Worm (Caenorhabditis elegans): ENCODE results near the gene B0284.3.

The B0284.3 gene

DNA sequence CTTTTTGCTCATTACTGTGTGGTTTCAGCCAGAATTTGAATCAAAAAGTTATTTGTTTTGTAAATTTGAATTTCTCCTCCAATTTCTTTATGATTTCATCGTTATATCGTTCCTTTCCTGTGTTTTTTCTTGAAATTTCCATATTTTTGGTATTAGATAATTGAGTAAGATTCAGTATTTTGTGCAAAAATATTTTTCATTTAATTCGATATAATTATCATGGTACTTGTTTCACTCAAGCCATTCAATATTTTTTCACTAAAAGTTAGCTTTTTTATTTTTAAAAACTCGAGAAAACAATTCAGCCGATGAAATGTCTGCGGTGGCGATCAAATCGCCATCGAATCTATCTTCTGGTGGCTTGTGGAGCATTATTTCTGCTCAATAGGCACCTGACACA, 34.6 kb downstream of the B0284.3 start, which contains the start of gene hse-5:
Gene hse-5 (plus strand): TSS at position 301 of the 400 bp plus-strand sequence.
- TF ChIP-seq R02D3.7 (tag; optimal IDR thresholded peaks at IDR 0.05) = no peak
- TF ChIP-seq egl-5 (tag; optimal IDR thresholded peaks at IDR 0.05) = no peak
- TF ChIP-seq ama-1 (optimal IDR thresholded peaks at IDR 0.05) = no peak
- TF ChIP-seq nhr-28 (tag; optimal IDR thresholded peaks at IDR 0.05) = no peak
- no peak for TF ChIP-seq hmg-11 (tag; optimal IDR thresholded peaks at IDR 0.05)
- no peak for TF ChIP-seq zag-1 (tag; optimal IDR thresholded peaks at IDR 0.05)
- TF ChIP-seq ztf-11 (tag; optimal IDR thresholded peaks at IDR 0.05) = no peak
- TF ChIP-seq egl-27 (tag; optimal IDR thresholded peaks at IDR 0.05) = no peak
- TF ChIP-seq nhr-23 (tag; optimal IDR thresholded peaks at IDR 0.05) = no peak
- TF ChIP-seq nhr-237 (tag; optimal IDR thresholded peaks at IDR 0.05) = no peak
- no peak for TF ChIP-seq elt-1 (tag; optimal IDR thresholded peaks at IDR 0.05)
- no peak for TF ChIP-seq lin-15B (tag; optimal IDR thresholded peaks at IDR 0.05)
- TF ChIP-seq ztf-4 (tag; optimal IDR thresholded peaks at IDR 0.05) = no peak

- peak; percentile 42 for TF ChIP-seq pha-4 (tag; optimal IDR thresholded peaks at IDR 0.05)
- no peak for TF ChIP-seq aly-2 (tag; optimal IDR thresholded peaks at IDR 0.05)
- TF ChIP-seq nhr-23 (tag; optimal IDR thresholded peaks at IDR 0.05) = peak; percentile 61
- peak; percentile 68 for TF ChIP-seq lin-15B (tag; optimal IDR thresholded peaks at IDR 0.05)
- TF ChIP-seq nhr-25 (tag; optimal IDR thresholded peaks at IDR 0.05) = peak; percentile 28
- TF ChIP-seq ztf-4 (tag; optimal IDR thresholded peaks at IDR 0.05) = no peak
- TF ChIP-seq nfya-1 (tag; optimal IDR thresholded peaks at IDR 0.05; ENCODE audit: insufficient read depth) = peak; percentile 52
- TF ChIP-seq lsy-12 (tag; optimal IDR thresholded peaks at IDR 0.05) = no peak
- TF ChIP-seq ceh-16 (tag; optimal IDR thresholded peaks at IDR 0.05) = no peak
- TF ChIP-seq elt-2 (tag; optimal IDR thresholded peaks at IDR 0.05) = peak; percentile 11
- peak; percentile 40 for TF ChIP-seq nhr-43 (tag; optimal IDR thresholded peaks at IDR 0.05; ENCODE audit: poor library complexity, severe bottlenecking)
- no peak for TF ChIP-seq elt-3 (tag; optimal IDR thresholded peaks at IDR 0.05)
- no peak for TF ChIP-seq ceh-82 (tag; optimal IDR thresholded peaks at IDR 0.05)
Measured at ce11 chrIII:4343070-4343469, 36.5 kb downstream of the B0284.3 start, which contains the start of the genes B0285.3 and lcmt-1. B0285.3 (minus strand) TSS chrIII:4343336. lcmt-1 (plus strand) TSS chrIII:4343446.

- no peak for TF ChIP-seq ama-1 (optimal IDR thresholded peaks at IDR 0.05)
- TF ChIP-seq pqm-1 (tag; optimal IDR thresholded peaks at IDR 0.05) = no peak
- TF ChIP-seq nhr-11 (tag; optimal IDR thresholded peaks at IDR 0.05) = no peak
- no peak for TF ChIP-seq nhr-76 (tag; optimal IDR thresholded peaks at IDR 0.05)
- no peak for TF ChIP-seq jun-1 (tag; optimal IDR thresholded peaks at IDR 0.05)
- no peak for TF ChIP-seq nhr-28 (tag; optimal IDR thresholded peaks at IDR 0.05)
- TF ChIP-seq unc-39 (tag; optimal IDR thresholded peaks at IDR 0.05) = no peak
- TF ChIP-seq ceh-82 (tag; optimal IDR thresholded peaks at IDR 0.05) = no peak
- no peak for TF ChIP-seq ceh-28 (tag; optimal IDR thresholded peaks at IDR 0.05)
- TF ChIP-seq nhr-25 (tag; optimal IDR thresholded peaks at IDR 0.05) = peak; percentile 29
- TF ChIP-seq nhr-77 (tag; optimal IDR thresholded peaks at IDR 0.05) = no peak
- TF ChIP-seq nhr-237 (tag; optimal IDR thresholded peaks at IDR 0.05) = no peak
- TF ChIP-seq fkh-10 (GFP tag; optimal IDR thresholded peaks at IDR 0.05) = no peak
- no peak for TF ChIP-seq mdl-1 (tag; optimal IDR thresholded peaks at IDR 0.05)
- peak; percentile 13 for TF ChIP-seq lin-15B (tag; optimal IDR thresholded peaks at IDR 0.05)
- TF ChIP-seq pha-4 (tag; optimal IDR thresholded peaks at IDR 0.05) = no peak
- TF ChIP-seq hmg-11 (tag; optimal IDR thresholded peaks at IDR 0.05) = peak; percentile 93
- no peak for TF ChIP-seq nhr-43 (tag; optimal IDR thresholded peaks at IDR 0.05; ENCODE audit: poor library complexity, severe bottlenecking)
- TF ChIP-seq ceh-9 (tag; optimal IDR thresholded peaks at IDR 0.05) = no peak
- no peak for TF ChIP-seq nhr-67 (tag; optimal IDR thresholded peaks at IDR 0.05)
- no peak for TF ChIP-seq fkh-2 (tag; optimal IDR thresholded peaks at IDR 0.05)
- TF ChIP-seq unc-62 (GFP tag; optimal IDR thresholded peaks at IDR 0.05) = no peak
- TF ChIP-seq R02D3.7 (tag; optimal IDR thresholded peaks at IDR 0.05) = no peak
- no peak for TF ChIP-seq ztf-11 (tag; optimal IDR thresholded peaks at IDR 0.05)
- TF ChIP-seq fos-1 (tag; optimal IDR thresholded peaks at IDR 0.05) = no peak
- TF ChIP-seq egl-5 (tag; optimal IDR thresholded peaks at IDR 0.05) = peak; percentile 40
- TF ChIP-seq sea-2 (GFP tag; optimal IDR thresholded peaks at IDR 0.05) = no peak
- TF ChIP-seq lsy-12 (tag; optimal IDR thresholded peaks at IDR 0.05) = no peak
- no peak for TF ChIP-seq nhr-12 (tag; optimal IDR thresholded peaks at IDR 0.05)
- TF ChIP-seq nhr-23 (tag; optimal IDR thresholded peaks at IDR 0.05) = no peak
- TF ChIP-seq ceh-16 (tag; optimal IDR thresholded peaks at IDR 0.05) = no peak
- no peak for TF ChIP-seq zag-1 (tag; optimal IDR thresholded peaks at IDR 0.05)
- no peak for TF ChIP-seq elt-2 (tag; optimal IDR thresholded peaks at IDR 0.05)
- no peak for TF ChIP-seq tbx-2 (tag; optimal IDR thresholded peaks at IDR 0.05)
- TF ChIP-seq eor-1 (tag; optimal IDR thresholded peaks at IDR 0.05) = no peak
- TF ChIP-seq nfya-1 (tag; optimal IDR thresholded peaks at IDR 0.05; ENCODE audit: insufficient read depth) = peak; percentile 81
- TF ChIP-seq mml-1 (tag; optimal IDR thresholded peaks at IDR 0.05) = no peak
- peak; percentile 10 for TF ChIP-seq snpc-4 (tag; optimal IDR thresholded peaks at IDR 0.05)
- TF ChIP-seq elt-3 (tag; optimal IDR thresholded peaks at IDR 0.05) = no peak
- TF ChIP-seq egl-27 (tag; optimal IDR thresholded peaks at IDR 0.05) = no peak
- no peak for TF ChIP-seq aly-2 (tag; optimal IDR thresholded peaks at IDR 0.05)
- peak; percentile 48 for TF ChIP-seq lin-39 (tag; optimal IDR thresholded peaks at IDR 0.05)
Measured at ce11 chrIII:4335614-4336013, 44.0 kb downstream of the B0284.3 start.
